Worm (Caenorhabditis elegans) whole organism, young adult: ENCODE data around the gene efk-1.

ENCODE experiments used
- B0261.1 ChIP-seq: sonication (generic microtip); optimal IDR thresholded peaks from 2 replicates; lab custom pipeline; 2016; ENCODE audit warnings: mild to moderate bottlenecking, missing genetic modification characterization, moderate library complexity, missing compliant biosample characterization
- B0336.3 ChIP-seq: fragments of 200-800 bp; sonication (Bioruptor generic); IDR thresholded peaks from 2 replicates; pipeline ENCODE4 v1.3.6; 2022; ENCODE audit warnings: missing genetic modification characterization, missing compliant biosample characterization
- C17E4.6 ChIP-seq: fragments of 200-800 bp; sonication (Bioruptor generic); IDR thresholded peaks from 2 replicates; pipeline ENCODE4 v1.3.6; 2022; ENCODE audit warnings: missing genetic modification reagents, missing genetic modification characterization, missing compliant biosample characterization
- D2030.7 ChIP-seq: fragments of 200-800 bp; sonication (Bioruptor generic); IDR thresholded peaks from 2 replicates; pipeline ENCODE4 v1.3.6; 2022; ENCODE audit warnings: missing genetic modification reagents, missing genetic modification characterization, missing compliant biosample characterization
- F37B4.10 ChIP-seq: fragments of 200-800 bp; sonication (Bioruptor generic); IDR thresholded peaks from 2 replicates; pipeline ENCODE4 v1.3.6; 2022; ENCODE audit warnings: missing genetic modification characterization, missing compliant biosample characterization
- F55B11.4 ChIP-seq: sonication (generic microtip); optimal IDR thresholded peaks from 2 replicates; lab custom pipeline; 2016; ENCODE audit warnings: missing compliant biosample characterization, missing genetic modification characterization, borderline replicate concordance; ENCODE audit not compliant: insufficient read depth
- F57A8.1 ChIP-seq: fragments of 200-800 bp; sonication (Bioruptor generic); optimal IDR thresholded peaks from 2 replicates; lab custom pipeline; 2018; ENCODE audit warnings: mild to moderate bottlenecking, missing genetic modification characterization, moderate library complexity, missing compliant biosample characterization
- K11D2.4 ChIP-seq: fragments of 200-800 bp; sonication (Bioruptor generic); IDR thresholded peaks from 2 replicates; pipeline ENCODE4 v1.3.6; 2022; ENCODE audit warnings: missing genetic modification reagents, missing genetic modification characterization, missing compliant biosample characterization
- K12H6.12 ChIP-seq: fragments of 200-800 bp; sonication (Bioruptor generic); optimal IDR thresholded peaks from 2 replicates; lab custom pipeline; 2018; ENCODE audit warnings: mild to moderate bottlenecking, missing genetic modification characterization, missing compliant biosample characterization
- T26A5.8 ChIP-seq: sonication (generic microtip); optimal IDR thresholded peaks from 2 replicates; lab custom pipeline; 2016; ENCODE audit warnings: missing genetic modification characterization, missing compliant biosample characterization
- Y53F4B.3 ChIP-seq: fragments of 200-800 bp; sonication (Bioruptor generic); IDR thresholded peaks from 2 replicates; pipeline ENCODE4 v1.3.6; 2022; ENCODE audit warnings: missing genetic modification reagents, missing genetic modification characterization, missing compliant biosample characterization
- Y53G8AR.9 ChIP-seq: fragments of 200-800 bp; sonication (Bioruptor generic); conservative IDR thresholded peaks from 2 replicates; pipeline ENCODE4 v1.3.6; 2022; ENCODE audit warnings: missing genetic modification reagents, missing genetic modification characterization, missing compliant biosample characterization
- Y67H2A.10 ChIP-seq: fragments of 200-800 bp; sonication (Bioruptor generic); conservative IDR thresholded peaks from 2 replicates; pipeline ENCODE4 v1.3.6; 2022; ENCODE audit warnings: missing genetic modification reagents, missing genetic modification characterization, missing compliant biosample characterization
- Y95B8A.8 ChIP-seq: fragments of 200-800 bp; sonication (Bioruptor generic); IDR thresholded peaks from 2 replicates; pipeline ENCODE4 v1.3.6; 2022; ENCODE audit warnings: missing genetic modification reagents, missing genetic modification characterization, missing compliant biosample characterization
- akir-1 ChIP-seq: fragments of 200-800 bp; sonication (Bioruptor generic); optimal IDR thresholded peaks from 2 replicates; lab custom pipeline; 2018; ENCODE audit warnings: mild to moderate bottlenecking, missing genetic modification characterization, moderate library complexity, missing compliant biosample characterization
- ama-1 ChIP-seq, 3 experiments: fragments of 150-350 bp in 1 of 3; sonication (generic microtip) in 2 of 3; optimal IDR thresholded peaks; 2 replicates each; lab custom pipeline; 2014 to 2018; ENCODE audit warnings: missing biosample characterization in 2 of 3, missing genetic modification characterization in 2 of 3, missing genetic modification reagents in 2 of 3
- aptf-2 ChIP-seq: fragments of 200-800 bp; sonication (Bioruptor generic); conservative IDR thresholded peaks from 2 replicates; pipeline ENCODE4 v1.3.6; 2022; ENCODE audit warnings: missing genetic modification reagents, missing genetic modification characterization, missing compliant biosample characterization
- atf-7 ChIP-seq: sonication (generic microtip); optimal IDR thresholded peaks from 2 replicates; lab custom pipeline; 2017; ENCODE audit warnings: mild to moderate bottlenecking, missing genetic modification characterization, missing compliant biosample characterization
- attf-3 ChIP-seq: fragments of 200-800 bp; sonication (Bioruptor generic); conservative IDR thresholded peaks from 2 replicates; pipeline ENCODE4 v1.3.6; 2022; ENCODE audit warnings: missing genetic modification reagents, missing genetic modification characterization, missing compliant biosample characterization
- dox-1 ChIP-seq: fragments of 200-800 bp; sonication (Bioruptor generic); IDR thresholded peaks from 2 replicates; pipeline ENCODE4 v1.3.6; 2022; ENCODE audit warnings: missing genetic modification reagents, missing genetic modification characterization, missing compliant biosample characterization
- dpff-1 ChIP-seq: sonication (generic microtip); optimal IDR thresholded peaks from 2 replicates; lab custom pipeline; 2017; ENCODE audit warnings: mild to moderate bottlenecking, missing genetic modification characterization, missing compliant biosample characterization
- efl-1 ChIP-seq: fragments of 150-350 bp; optimal IDR thresholded peaks from 2 replicates; lab custom pipeline; 2014; ENCODE audit warnings: missing biosample characterization, missing genetic modification reagents, missing genetic modification characterization
- ekl-4 ChIP-seq: fragments of 200-800 bp; sonication (Bioruptor generic); IDR thresholded peaks from 2 replicates; pipeline ENCODE4 v1.3.6; 2022; ENCODE audit warnings: missing genetic modification reagents, missing genetic modification characterization, missing compliant biosample characterization
- him-1 ChIP-seq: sonication (generic microtip); optimal IDR thresholded peaks from 2 replicates; lab custom pipeline; 2016; ENCODE audit warnings: missing genotype, missing genetic modification reagents, missing genetic modification characterization, missing compliant biosample characterization
- hlh-26 ChIP-seq: fragments of 200-800 bp; sonication (Bioruptor generic); conservative IDR thresholded peaks from 2 replicates; pipeline ENCODE4 v1.3.6; 2022; ENCODE audit warnings: missing genetic modification reagents, missing genetic modification characterization, missing compliant biosample characterization
- hmg-1.2 ChIP-seq: fragments of 200-800 bp; sonication (Bioruptor generic); IDR thresholded peaks from 2 replicates; pipeline ENCODE4 v1.3.6; 2022; ENCODE audit warnings: missing genetic modification reagents, missing genetic modification characterization, missing compliant biosample characterization
- lin-35 ChIP-seq, 3 experiments: fragments of 150-350 bp in 2 of 3; sonication (generic microtip) in 1 of 3; optimal IDR thresholded peaks; 2 replicates each; lab custom pipeline; 2014 to 2018; ENCODE audit warnings: missing biosample characterization in 3 of 3, missing genetic modification characterization in 3 of 3, missing genetic modification reagents in 3 of 3
- lin-40 ChIP-seq: sonication (generic microtip); optimal IDR thresholded peaks from 2 replicates; lab custom pipeline; 2016; ENCODE audit warnings: missing genetic modification characterization, mild to moderate bottlenecking, missing compliant biosample characterization, missing genotype, missing genetic modification reagents
- lin-54 ChIP-seq: fragments of 200-800 bp; sonication (Bioruptor generic); optimal IDR thresholded peaks from 2 replicates; lab custom pipeline; 2018; ENCODE audit warnings: mild to moderate bottlenecking, missing genetic modification characterization, missing compliant biosample characterization
- lsy-27 ChIP-seq: sonication (generic microtip); optimal IDR thresholded peaks from 2 replicates; lab custom pipeline; 2017; ENCODE audit warnings: missing genetic modification characterization, mild to moderate bottlenecking, missing compliant biosample characterization, antibody characterized with exemption, missing genotype, borderline replicate concordance; ENCODE audit not compliant: insufficient read depth
- mcd-1 ChIP-seq: fragments of 200-800 bp; sonication (Bioruptor generic); IDR thresholded peaks from 2 replicates; pipeline ENCODE4 v1.3.6; 2022; ENCODE audit warnings: missing genetic modification reagents, missing genetic modification characterization, missing compliant biosample characterization
- mel-28 ChIP-seq: sonication (generic microtip); optimal IDR thresholded peaks from 2 replicates; lab custom pipeline; 2016; ENCODE audit warnings: borderline replicate concordance, mild to moderate bottlenecking, missing genetic modification characterization, missing compliant biosample characterization
- nfya-1 ChIP-seq: sonication (generic microtip); optimal IDR thresholded peaks from 2 replicates; lab custom pipeline; 2017; ENCODE audit warnings: antibody characterized with exemption, missing compliant biosample characterization, missing genetic modification characterization, borderline replicate concordance; ENCODE audit not compliant: insufficient read depth
- nhr-120 ChIP-seq: fragments of 200-800 bp; sonication (Bioruptor generic); IDR thresholded peaks from 2 replicates; pipeline ENCODE4 v1.3.6; 2022; ENCODE audit warnings: missing genetic modification characterization, missing compliant biosample characterization
- nhr-80 ChIP-seq: sonication (generic microtip); optimal IDR thresholded peaks from 2 replicates; lab custom pipeline; 2016; ENCODE audit warnings: missing genetic modification characterization, missing compliant biosample characterization
- pbrm-1 ChIP-seq: fragments of 200-800 bp; sonication (Bioruptor generic); IDR thresholded peaks from 2 replicates; pipeline ENCODE4 v1.3.6; 2022; ENCODE audit warnings: missing genetic modification reagents, missing genetic modification characterization, missing compliant biosample characterization
- sea-2 ChIP-seq: fragments of 200-800 bp; sonication (Bioruptor generic); IDR thresholded peaks from 2 replicates; pipeline ENCODE4 v1.3.6; 2022; ENCODE audit warnings: missing genetic modification characterization, missing compliant biosample characterization
- snpc-1.3 ChIP-seq: sonication (generic microtip); optimal IDR thresholded peaks from 2 replicates; lab custom pipeline; 2017; ENCODE audit warnings: missing genetic modification characterization, mild to moderate bottlenecking, missing compliant biosample characterization, antibody characterized with exemption, moderate library complexity, missing genotype, missing genetic modification reagents; ENCODE audit not compliant: insufficient read depth
- snpc-4 ChIP-seq, 5 experiments: fragments of 150-350 bp in 1 of 5; sonication (generic microtip) in 4 of 5; optimal IDR thresholded peaks; 2 replicates each; lab custom pipeline; 2014 to 2018; ENCODE audit warnings: missing genetic modification characterization in 5 of 5, missing biosample characterization in 3 of 5, antibody characterized with exemption in 2 of 5, mild to moderate bottlenecking in 2 of 5, missing compliant biosample characterization in 2 of 5, missing genotype in 2 of 5, moderate library complexity in 2 of 5, missing genetic modification reagents in 1 of 5
- sptf-2 ChIP-seq: fragments of 200-800 bp; sonication (Bioruptor generic); optimal IDR thresholded peaks from 2 replicates; lab custom pipeline; 2018; ENCODE audit warnings: mild to moderate bottlenecking, missing genetic modification characterization, missing compliant biosample characterization
- xnd-1 ChIP-seq: sonication (generic microtip); optimal IDR thresholded peaks from 2 replicates; lab custom pipeline; 2016; ENCODE audit warnings: missing genotype, missing genetic modification reagents, missing genetic modification characterization, missing compliant biosample characterization
- zfh-2 ChIP-seq: fragments of 200-800 bp; sonication (Bioruptor generic); conservative IDR thresholded peaks from 2 replicates; pipeline ENCODE4 v1.3.6; 2022; ENCODE audit warnings: missing genetic modification reagents, missing genetic modification characterization, missing compliant biosample characterization
- ztf-25 ChIP-seq: fragments of 200-800 bp; sonication (Bioruptor generic); IDR thresholded peaks from 2 replicates; pipeline ENCODE4 v1.3.6; 2022; ENCODE audit warnings: missing genetic modification reagents, missing genetic modification characterization, missing compliant biosample characterization
- ztf-6 ChIP-seq: fragments of 200-800 bp; sonication (Bioruptor generic); IDR thresholded peaks from 2 replicates; pipeline ENCODE4 v1.3.6; 2022; ENCODE audit warnings: missing genetic modification reagents, missing genetic modification characterization, missing compliant biosample characterization

efk-1 gene

ce11 chrIII:6152078-6152477 lies 16.3 kb downstream of the efk-1 start:
- TF ChIP-seq attf-3 (GFP tag; lab: Robert Waterston, UW), result peak; percentile 73

- no peak for TF ChIP-seq dpff-1 (tag; lab: Kevin White, UChicago)
- TF ChIP-seq ztf-6 (GFP tag; lab: Robert Waterston, UW), result no peak
- TF ChIP-seq F55B11.4 (tag; lab: Kevin White, UChicago), result no peak
- no peak for TF ChIP-seq hlh-26 (GFP tag; lab: Robert Waterston, UW)
- TF ChIP-seq lin-54 (GFP tag; lab: Kevin White, UChicago), result peak; percentile 33
- TF ChIP-seq C17E4.6 (GFP tag; lab: Robert Waterston, UW), result no peak
- no peak for TF ChIP-seq akir-1 (GFP tag; lab: Kevin White, UChicago)
- TF ChIP-seq nfya-1, result no peak
- TF ChIP-seq lin-40 (tag; lab: Kevin White, UChicago), result no peak
- no peak for TF ChIP-seq snpc-1.3
- peak; percentile 40; the same call in 1 of the 2 replicates for TF ChIP-seq dox-1
- TF ChIP-seq Y95B8A.8 (GFP tag; lab: Robert Waterston, UW), result no peak
- TF ChIP-seq mcd-1 (GFP tag; lab: Robert Waterston, UW), result no peak
- TF ChIP-seq xnd-1 (tag; lab: Kevin White, UChicago), result peak; percentile 16
- no peak for TF ChIP-seq F57A8.1 (GFP tag; lab: Kevin White, UChicago)
- TF ChIP-seq ztf-25 (GFP tag; lab: Robert Waterston, UW), result no peak
- no peak for TF ChIP-seq K12H6.12 (tag; lab: Kevin White, UChicago)
- TF ChIP-seq atf-7, result peak; percentile 41
- TF ChIP-seq K11D2.4 (GFP tag; lab: Robert Waterston, UW), result no peak
- no peak for TF ChIP-seq pbrm-1 (GFP tag; lab: Robert Waterston, UW)
- TF ChIP-seq nhr-80 (tag; lab: Kevin White, UChicago), result peak; percentile 83
- no peak for TF ChIP-seq snpc-4 (GFP tag; optimal IDR thresholded peaks at IDR 0.05; lab: Kevin White, UChicago)
- TF ChIP-seq snpc-4 (tag; optimal IDR thresholded peaks at IDR 0.05; lab: Kevin White, UChicago), result no peak
- peak; percentile 27; the same call in 1 of the 2 replicates for TF ChIP-seq D2030.7 (GFP tag; lab: Robert Waterston, UW)
- no peak for TF ChIP-seq T26A5.8 (tag; lab: Kevin White, UChicago)
- no peak for TF ChIP-seq sptf-2 (GFP tag; lab: Kevin White, UChicago)
- TF ChIP-seq ama-1 (optimal IDR thresholded peaks at IDR 0.05; lab: Kevin White, UChicago), result no peak
- no peak for TF ChIP-seq ama-1 (GFP tag; optimal IDR thresholded peaks at IDR 0.05; lab: Kevin White, UChicago)
- TF ChIP-seq zfh-2, result no peak
- no peak for TF ChIP-seq lsy-27 (tag; lab: Kevin White, UChicago)
- no peak for TF ChIP-seq him-1 (tag; lab: Kevin White, UChicago)
- no peak for TF ChIP-seq hmg-1.2
- no peak for TF ChIP-seq sea-2 (GFP tag; lab: Robert Waterston, UW)
- no peak for TF ChIP-seq Y53F4B.3 (GFP tag; lab: Robert Waterston, UW)
- no peak for TF ChIP-seq B0336.3
- no peak for TF ChIP-seq Y53G8AR.9 (GFP tag; lab: Robert Waterston, UW)
- peak; percentile 85 for TF ChIP-seq efl-1 (GFP tag; lab: Kevin White, UChicago)
- no peak for TF ChIP-seq Y67H2A.10
- TF ChIP-seq mel-28 (tag; lab: Kevin White, UChicago), result no peak
- no peak for TF ChIP-seq B0261.1 (tag; lab: Kevin White, UChicago)
- no peak for TF ChIP-seq aptf-2 (GFP tag; lab: Robert Waterston, UW)
- no peak for TF ChIP-seq ekl-4
- TF ChIP-seq attf-3 (GFP tag; lab: Robert Waterston, UW), result peak; percentile 41; the same call in 1 of the 2 replicates
- no peak for TF ChIP-seq lin-35 (GFP tag; optimal IDR thresholded peaks at IDR 0.05; lab: Kevin White, UChicago)
- TF ChIP-seq nhr-120 (GFP tag; lab: Robert Waterston, UW), result no peak
- TF ChIP-seq F37B4.10, result no peak
Observed at ce11 chrIII:6149467-6150072, 18.8 kb downstream of the efk-1 start, which contains the start of the genes wht-7 and Y42G9A.1. wht-7 (minus strand) TSS chrIII:6149597. Y42G9A.1 (plus strand) TSS chrIII:6149961.
